Worm (Caenorhabditis elegans) whole organism, midembryonic: ENCODE results near the gene fipr-15.

Experiments
- T22C8.4 ChIP-seq: fragments of 200-800 bp; sonication (Bioruptor generic); IDR thresholded peaks from 2 replicates; pipeline ENCODE4 v1.3.6; 2022; ENCODE audit warnings: missing genetic modification characterization, missing compliant biosample characterization
- cog-1 ChIP-seq: sonication (generic microtip); optimal IDR thresholded peaks from 2 replicates; lab custom pipeline; 2016; ENCODE audit warnings: missing genetic modification characterization, missing compliant biosample characterization
- flt-1 ChIP-seq: fragments of 200-800 bp; sonication (Bioruptor generic); IDR thresholded peaks from 2 replicates; pipeline ENCODE4 v1.3.6; 2022; ENCODE audit warnings: missing genetic modification characterization, missing compliant biosample characterization
- klf-2 ChIP-seq: fragments of 200-800 bp; sonication (Bioruptor generic); conservative IDR thresholded peaks from 2 replicates; pipeline ENCODE4 v1.3.6; 2022; ENCODE audit warnings: missing genetic modification reagents, missing genetic modification characterization, missing compliant biosample characterization
- med-1 ChIP-seq: sonication (generic microtip); optimal IDR thresholded peaks from 2 replicates; lab custom pipeline; 2017; ENCODE audit warnings: missing genetic modification characterization, mild to moderate bottlenecking, missing compliant biosample characterization, antibody characterized with exemption, missing genetic modification reagents; ENCODE audit not compliant: insufficient read depth
- ref-1 ChIP-seq: fragments of 200-800 bp; sonication (Bioruptor generic); conservative IDR thresholded peaks from 2 replicates; pipeline ENCODE4 v1.3.6; 2022; ENCODE audit warnings: missing genetic modification reagents, missing genetic modification characterization, missing compliant biosample characterization
- tab-1 ChIP-seq: fragments of 200-800 bp; sonication (Bioruptor generic); IDR thresholded peaks from 2 replicates; pipeline ENCODE4 v1.3.6; 2022; ENCODE audit warnings: missing genetic modification characterization, missing compliant biosample characterization
- ztf-23 ChIP-seq: fragments of 200-800 bp; sonication (Bioruptor generic); IDR thresholded peaks from 2 replicates; pipeline ENCODE4 v1.3.6; 2022; ENCODE audit warnings: missing genetic modification reagents, missing genetic modification characterization, missing compliant biosample characterization
- ztf-29 ChIP-seq: fragments of 200-800 bp; sonication (Bioruptor generic); IDR thresholded peaks from 2 replicates; pipeline ENCODE4 v1.3.6; 2022; ENCODE audit warnings: missing genetic modification reagents, missing genetic modification characterization, missing compliant biosample characterization

DNA sequence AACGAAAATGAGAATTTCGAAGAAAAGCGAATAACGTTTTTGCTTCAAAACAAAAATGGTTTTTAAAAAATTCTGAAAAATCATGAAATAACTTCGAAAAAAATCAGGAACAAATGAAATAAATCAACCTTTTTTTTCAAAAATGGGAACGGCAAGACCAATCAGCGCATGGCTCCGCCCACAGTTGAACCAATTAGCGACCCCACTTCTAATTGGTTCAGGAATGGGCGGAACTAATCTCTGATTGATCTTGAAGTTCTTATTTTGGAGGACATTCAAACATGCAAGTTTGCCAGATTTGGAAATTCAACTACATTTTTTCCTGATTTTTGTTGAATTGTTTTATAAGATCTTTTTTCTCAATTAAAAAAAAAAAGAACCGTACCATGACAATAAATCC lies 24.4 kb upstream of the fipr-15 start:
- TF ChIP-seq med-1 = no peak
- no peak for TF ChIP-seq ztf-29 (GFP tag; lab: Robert Waterston, UW)
- no peak for TF ChIP-seq flt-1 (GFP tag; lab: Robert Waterston, UW)
- TF ChIP-seq ztf-23 (GFP tag; lab: Robert Waterston, UW) = no peak
- TF ChIP-seq cog-1 (tag; lab: Kevin White, UChicago) = no peak
- no peak for TF ChIP-seq ref-1 (GFP tag; lab: Robert Waterston, UW)
- TF ChIP-seq klf-2 (GFP tag; lab: Robert Waterston, UW) = no peak
- no peak for TF ChIP-seq tab-1 (GFP tag; lab: Robert Waterston, UW)
- TF ChIP-seq T22C8.4 (GFP tag; lab: Robert Waterston, UW) = no peak
